Worm (Caenorhabditis elegans) whole organism, L4 larva: Measurements from ENCODE around the gene C14E2.4.

Experiments used
- ama-1 ChIP-seq: fragments of 150-350 bp; optimal IDR thresholded peaks from 2 replicates; lab custom pipeline; 2014; ENCODE audit warnings: inconsistent platforms, mixed read lengths
- ctbp-1 ChIP-seq: fragments of 200-800 bp; sonication (Bioruptor generic); IDR thresholded peaks from 2 replicates; pipeline ENCODE4 v1.3.6; 2022; ENCODE audit warnings: missing genetic modification reagents, missing genetic modification characterization, missing compliant biosample characterization
- fkh-10 ChIP-seq: fragments of 150-350 bp; optimal IDR thresholded peaks from 2 replicates; lab custom pipeline; 2014; ENCODE audit warnings: missing biosample characterization, missing genetic modification reagents, missing genetic modification characterization
- lin-29 ChIP-seq: fragments of 200-800 bp; sonication (Bioruptor generic); IDR thresholded peaks from 2 replicates; pipeline ENCODE4 v1.3.6; 2022; ENCODE audit warnings: missing genetic modification reagents, missing genetic modification characterization, missing compliant biosample characterization
- lsy-2 ChIP-seq, 2 experiments: fragments of 150-350 bp in 1 of 2; sonication (generic microtip) in 1 of 2; optimal IDR thresholded peaks; 2 replicates each; lab custom pipeline; 2014 to 2017; ENCODE audit warnings: missing biosample characterization in 2 of 2, missing genetic modification characterization in 2 of 2
- nhr-76 ChIP-seq: fragments of 150-350 bp; optimal IDR thresholded peaks from 2 replicates; lab custom pipeline; 2014; ENCODE audit warnings: missing biosample characterization, missing genetic modification characterization
- skn-1 ChIP-seq: fragments of 150-350 bp; optimal IDR thresholded peaks from 2 replicates; lab custom pipeline; 2014; ENCODE audit warnings: missing biosample characterization, missing genetic modification characterization
- snpc-4 ChIP-seq: fragments of 150-350 bp; optimal IDR thresholded peaks from 2 replicates; lab custom pipeline; 2014; ENCODE audit warnings: missing biosample characterization, missing genetic modification characterization
- unc-62 ChIP-seq, 3 experiments: fragments of 150-350 bp in 1 of 3; sonication (generic microtip); optimal IDR thresholded peaks in 2 of 3; peaks in 1 of 3; 1 replicate in 1 of 3; 2 replicates in 2 of 3; lab custom pipeline; 2014 to 2017; ENCODE audit warnings: missing biosample characterization in 3 of 3, missing genetic modification characterization in 3 of 3, missing genetic modification reagents in 3 of 3, missing genotype in 1 of 3
- zip-11 ChIP-seq: fragments of 200-800 bp; sonication (Bioruptor generic); IDR thresholded peaks from 2 replicates; pipeline ENCODE4 v1.3.6; 2022; ENCODE audit warnings: missing genetic modification characterization, missing compliant biosample characterization

ce11 chrX:1856160-1856559, 35.0 kb upstream of the C14E2.4 start, which contains the start of gene ceh-39:
- no peak for TF ChIP-seq ama-1 (lab: Kevin White, UChicago)
- TF ChIP-seq lin-29 (GFP tag; lab: Robert Waterston, UW): no peak
- no peak for TF ChIP-seq lsy-2 (tag; optimal IDR thresholded peaks at IDR 0.05; lab: Kevin White, UChicago)
- TF ChIP-seq ctbp-1 (GFP tag; lab: Robert Waterston, UW): no peak
- no peak for TF ChIP-seq snpc-4 (tag; lab: Kevin White, UChicago)
- peak in 1 of 2 experiments; percentile 7 for TF ChIP-seq unc-62 (GFP tag; optimal IDR thresholded peaks at IDR 0.05 in 1 of 2; lab: Kevin White, UChicago)
- TF ChIP-seq unc-62 (tag; optimal IDR thresholded peaks at IDR 0.05; lab: Kevin White, UChicago): no peak
- TF ChIP-seq fkh-10 (GFP tag; lab: Kevin White, UChicago): peak; percentile 42
- no peak for TF ChIP-seq skn-1 (tag; lab: Kevin White, UChicago)
- TF ChIP-seq nhr-76: no peak
- no peak for TF ChIP-seq zip-11 (GFP tag; lab: Robert Waterston, UW)
